Worm (Caenorhabditis elegans): ENCODE results near the gene srw-3.

srw-3 gene

ce11 chrV:7741918-7742317, 36.5 kb downstream of the srw-3 start:
- TF ChIP-seq nhr-77 (tag; optimal IDR thresholded peaks at IDR 0.05) = no peak
- TF ChIP-seq nhr-10 (tag; optimal IDR thresholded peaks at IDR 0.05) = no peak
- TF ChIP-seq mab-5 (tag; optimal IDR thresholded peaks at IDR 0.05) = no peak
- TF ChIP-seq unc-55 (GFP tag; optimal IDR thresholded peaks at IDR 0.05) = no peak
- no peak for TF ChIP-seq mbf-1 (tag; optimal IDR thresholded peaks at IDR 0.05)
- no peak for TF ChIP-seq skn-1 (tag; optimal IDR thresholded peaks at IDR 0.05)
- TF ChIP-seq alr-1 (tag; optimal IDR thresholded peaks at IDR 0.05) = no peak
- TF ChIP-seq C34F6.9 (tag; optimal IDR thresholded peaks at IDR 0.05) = no peak
- no peak for TF ChIP-seq ceh-16 (tag; optimal IDR thresholded peaks at IDR 0.05)
- TF ChIP-seq ama-1 (optimal IDR thresholded peaks at IDR 0.05) = no peak
- no peak for TF ChIP-seq nhr-237 (tag; optimal IDR thresholded peaks at IDR 0.05)

- TF ChIP-seq ztf-4 (tag; optimal IDR thresholded peaks at IDR 0.05) (no peak), unc-55 (GFP tag; optimal IDR thresholded peaks at IDR 0.05) (no peak), egl-27 (tag; optimal IDR thresholded peaks at IDR 0.05) (no peak), peb-1 (tag; optimal IDR thresholded peaks at IDR 0.05) (no peak), C34F6.9 (tag; optimal IDR thresholded peaks at IDR 0.05) (no peak), unc-39 (tag; optimal IDR thresholded peaks at IDR 0.05) (no peak), ZK546.5 (tag; optimal IDR thresholded peaks at IDR 0.05) (no peak), zag-1 (tag; optimal IDR thresholded peaks at IDR 0.05) (no peak), gmeb-1 (tag; optimal IDR thresholded peaks at IDR 0.05) (no peak), nhr-23 (tag; optimal IDR thresholded peaks at IDR 0.05) (no peak), nhr-11 (tag; optimal IDR thresholded peaks at IDR 0.05) (no peak), nhr-6 (tag; optimal IDR thresholded peaks at IDR 0.05) (no peak)
Observed at ce11 chrV:7742485-7742959, 37.1 kb downstream of the srw-3 start, which contains the start of gene fbxl-5. Gene fbxl-5 (plus strand): TSS chrV:7742909.

ce11 chrV:7744068-7744467, 38.7 kb downstream of the srw-3 start:
- TF ChIP-seq unc-62 (GFP tag; optimal IDR thresholded peaks at IDR 0.05) (no peak), nhr-11 (tag; optimal IDR thresholded peaks at IDR 0.05) (no peak), ztf-4 (tag; optimal IDR thresholded peaks at IDR 0.05) (no peak), gmeb-1 (tag; optimal IDR thresholded peaks at IDR 0.05) (no peak), C34F6.9 (tag; optimal IDR thresholded peaks at IDR 0.05) (no peak), sma-9 (GFP tag; optimal IDR thresholded peaks at IDR 0.05) (peak; percentile 40), sma-9 (tag; optimal IDR thresholded peaks at IDR 0.05) (no peak), alr-1 (tag; optimal IDR thresholded peaks at IDR 0.05) (no peak), zag-1 (tag; optimal IDR thresholded peaks at IDR 0.05) (no peak), lin-13 (GFP tag; optimal IDR thresholded peaks at IDR 0.05) (no peak), fos-1 (tag; optimal IDR thresholded peaks at IDR 0.05) (peak; percentile 84), egl-27 (tag; optimal IDR thresholded peaks at IDR 0.05) (no peak), ZK546.5 (tag; optimal IDR thresholded peaks at IDR 0.05) (no peak)

ce11 chrV:7745386-7745785, 40.0 kb downstream of the srw-3 start:
- no peak for TF ChIP-seq skn-1 (tag; optimal IDR thresholded peaks at IDR 0.05)
- no peak for TF ChIP-seq Y55F3AM.14 (GFP tag; optimal IDR thresholded peaks at IDR 0.05)
- TF ChIP-seq aly-2 (tag; optimal IDR thresholded peaks at IDR 0.05) = no peak
- no peak for TF ChIP-seq ZK546.5 (tag; optimal IDR thresholded peaks at IDR 0.05)
- no peak for TF ChIP-seq nhr-11 (tag; optimal IDR thresholded peaks at IDR 0.05)
- TF ChIP-seq peb-1 (tag; optimal IDR thresholded peaks at IDR 0.05) = no peak
- no peak for TF ChIP-seq alr-1 (tag; optimal IDR thresholded peaks at IDR 0.05)
- no peak for TF ChIP-seq mab-5 (tag; optimal IDR thresholded peaks at IDR 0.05)
- no peak for TF ChIP-seq nhr-6 (tag; optimal IDR thresholded peaks at IDR 0.05)
- TF ChIP-seq nhr-10 (tag; optimal IDR thresholded peaks at IDR 0.05) = no peak
- no peak for TF ChIP-seq egl-27 (tag; optimal IDR thresholded peaks at IDR 0.05)
- no peak for TF ChIP-seq mbf-1 (tag; optimal IDR thresholded peaks at IDR 0.05)
- no peak for TF ChIP-seq unc-39 (tag; optimal IDR thresholded peaks at IDR 0.05)

- TF ChIP-seq dmd-4 (tag; optimal IDR thresholded peaks at IDR 0.05) (no peak), lin-11 (tag; optimal IDR thresholded peaks at IDR 0.05) (no peak), nhr-23 (tag; optimal IDR thresholded peaks at IDR 0.05) (no peak), unc-39 (tag; optimal IDR thresholded peaks at IDR 0.05) (no peak), lin-13 (GFP tag; optimal IDR thresholded peaks at IDR 0.05) (no peak), sma-9 (GFP tag; optimal IDR thresholded peaks at IDR 0.05) (peak; percentile 7), sma-9 (tag; optimal IDR thresholded peaks at IDR 0.05) (no peak), aly-2 (tag; optimal IDR thresholded peaks at IDR 0.05) (no peak), mbf-1 (tag; optimal IDR thresholded peaks at IDR 0.05) (no peak), F13H6.1 (tag; optimal IDR thresholded peaks at IDR 0.05) (peak; percentile 14), elt-1 (tag; optimal IDR thresholded peaks at IDR 0.05) (no peak), lin-39 (tag; optimal IDR thresholded peaks at IDR 0.05) (no peak), sem-4 (tag; optimal IDR thresholded peaks at IDR 0.05) (no peak), unc-55 (GFP tag; optimal IDR thresholded peaks at IDR 0.05) (peak; percentile 1)
Observed at ce11 chrV:7745903-7746302, 40.5 kb downstream of the srw-3 start.

Measured in whole organism, L2 larva.